Fruit fly (Drosophila melanogaster) whole organism: Measurements from ENCODE around the gene Ythdc1.

Experiments
- CG8478 ChIP-seq: fragments of >200 bp; optimal IDR thresholded peaks from 2 replicates; lab custom pipeline; 2018; ENCODE audit warnings: inconsistent platforms
- pan ChIP-seq: fragments of >200 bp; optimal IDR thresholded peaks from 2 replicates; lab custom pipeline; 2017

DNA sequence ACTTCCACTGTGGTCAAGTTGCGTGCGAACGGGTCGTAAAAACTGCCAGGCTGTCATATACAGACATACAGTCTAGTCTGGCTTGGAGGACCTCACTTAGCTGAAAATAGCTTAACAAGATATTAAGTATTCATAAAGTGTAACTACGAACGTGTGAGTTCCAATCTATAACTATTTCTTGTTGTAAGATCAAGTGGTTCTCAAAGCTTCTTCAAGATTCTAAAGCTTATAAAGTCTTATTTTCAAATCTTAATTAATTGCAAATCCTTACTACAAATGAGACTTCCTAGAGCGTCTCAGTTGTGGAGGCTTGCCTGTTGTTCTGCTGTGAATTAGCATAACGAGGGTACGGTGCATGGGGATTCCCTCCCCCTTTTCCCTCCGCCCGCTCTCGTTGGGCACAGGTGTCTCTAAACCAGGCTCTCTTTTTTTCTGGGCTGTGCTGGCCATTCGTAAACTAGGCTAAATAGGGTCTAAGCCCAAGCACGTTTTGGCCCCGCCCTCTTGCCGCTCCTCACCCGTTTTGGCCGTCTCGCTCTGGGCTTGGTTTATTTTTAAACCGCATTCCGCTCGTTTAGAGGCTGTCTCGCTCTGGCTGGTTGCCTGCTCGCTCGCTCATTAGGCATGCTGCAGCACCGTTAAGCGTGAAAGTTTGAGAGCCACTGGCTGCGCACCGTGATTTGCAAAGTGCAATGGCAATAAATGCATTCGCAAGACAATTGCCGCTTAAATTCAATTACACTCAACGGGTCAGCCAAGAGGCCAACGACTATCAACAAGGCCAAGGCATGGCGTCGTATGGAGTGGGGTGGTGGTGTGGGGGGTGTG is 35.7 kb downstream of the Ythdc1 start:
- TF ChIP-seq pan (lab: Kevin White, UChicago) = no peak
- TF ChIP-seq CG8478 (lab: Kevin White, UChicago) = no peak
